Worm (Caenorhabditis elegans): ENCODE measurements around the gene mdt-27.

Gene mdt-27

ce11 chrV:9160224-9160886 is 53.1 kb downstream of the mdt-27 start, which contains the start of gene col-144 (continued):
- TF ChIP-seq rbr-2 (tag; optimal IDR thresholded peaks at IDR 0.05) = no peak
- no peak for TF ChIP-seq daf-19 (GFP tag; conservative IDR thresholded peaks at IDR 0.05)
- no peak for TF ChIP-seq spr-3 (GFP tag; optimal IDR thresholded peaks at IDR 0.05)
- TF ChIP-seq tag-97 (GFP tag; IDR thresholded peaks at IDR 0.05) = no peak
- no peak for TF ChIP-seq nhr-48 (tag; optimal IDR thresholded peaks at IDR 0.05)
- no peak for TF ChIP-seq F44E2.7 (GFP tag; IDR thresholded peaks at IDR 0.05)
- no peak for TF ChIP-seq tra-1 (GFP tag; IDR thresholded peaks at IDR 0.05)
- no peak for TF ChIP-seq dmd-6 (GFP tag; IDR thresholded peaks at IDR 0.05)
- TF ChIP-seq hlh-30 (tag; optimal IDR thresholded peaks at IDR 0.05; ENCODE audit: insufficient read depth) = peak; percentile 41
- TF ChIP-seq D1046.2 (GFP tag; IDR thresholded peaks at IDR 0.05) = no peak
- TF ChIP-seq php-3 (GFP tag; IDR thresholded peaks at IDR 0.05) = no peak
- no peak for TF ChIP-seq daf-12 (tag; optimal IDR thresholded peaks at IDR 0.05)
- no peak for TF ChIP-seq attf-4 (tag; optimal IDR thresholded peaks at IDR 0.05)
- TF ChIP-seq ZK337.2 (GFP tag; IDR thresholded peaks at IDR 0.05) = no peak
- TF ChIP-seq dpl-1 (GFP tag; optimal IDR thresholded peaks at IDR 0.05) = no peak
- peak; percentile 78 for TF ChIP-seq T26A8.4 (GFP tag; IDR thresholded peaks at IDR 0.05)

Measured in whole organism, L4 larva.